Worm (Caenorhabditis elegans) whole organism, L3 larva: ENCODE measurements around the gene srw-55.

Experiments
- egl-27 ChIP-seq: sonication (generic microtip); optimal IDR thresholded peaks from 4 replicates; lab custom pipeline; 2017; ENCODE audit warnings: missing biosample characterization, missing genetic modification reagents, missing genetic modification characterization
- pha-4 ChIP-seq: fragments of 150-350 bp; optimal IDR thresholded peaks from 2 replicates; lab custom pipeline; 2014; ENCODE audit warnings: missing biosample characterization, missing genetic modification reagents, missing genetic modification characterization

ce11 chrV:15954932-15955331 lies 14.8 kb upstream of the srw-55 start, which contains the start of gene srw-57:
- TF ChIP-seq pha-4 (tag; lab: Kevin White, UChicago) = no peak
- TF ChIP-seq egl-27 (tag; lab: Kevin White, UChicago) = no peak
